Fruit fly (Drosophila melanogaster) whole organism, embryonic: Measurements from ENCODE around the gene Sam-S.

Experiments used
- Adf1 ChIP-seq: fragments of 200-800 bp; sonication (Bioruptor generic); IDR thresholded peaks from 2 replicates; pipeline ENCODE4 v1.3.6; 2022; ENCODE audit warnings: missing biosample characterization, missing genetic modification characterization
- CG10209 ChIP-seq: fragments of 200-800 bp; sonication (Bioruptor generic); optimal IDR thresholded peaks from 3 replicates; lab custom pipeline; 2017; ENCODE audit warnings: missing biosample characterization, mild to moderate bottlenecking, missing genetic modification characterization, missing genetic modification reagents
- CG1233 ChIP-seq: fragments of 200-800 bp; sonication (Bioruptor generic); optimal IDR thresholded peaks from 4 replicates; lab custom pipeline; 2018; ENCODE audit warnings: missing biosample characterization, mild to moderate bottlenecking, missing genetic modification characterization
- CG13424 ChIP-seq: fragments of 200-800 bp; sonication (Bioruptor generic); optimal IDR thresholded peaks from 2 replicates; lab custom pipeline; 2019; ENCODE audit warnings: missing biosample characterization, mild to moderate bottlenecking, missing genetic modification characterization, moderate library complexity
- CG14441 ChIP-seq: fragments of 200-800 bp; sonication (Bioruptor generic); IDR thresholded peaks from 2 replicates; pipeline ENCODE4 v1.3.6; 2022; ENCODE audit warnings: missing biosample characterization, missing genetic modification characterization
- CG17186 ChIP-seq: fragments of 200-800 bp; sonication (Bioruptor generic); optimal IDR thresholded peaks from 3 replicates; lab custom pipeline; 2017; ENCODE audit warnings: missing biosample characterization, missing genetic modification reagents, missing genetic modification characterization
- CG17385 ChIP-seq: fragments of 200-800 bp; sonication (Bioruptor generic); optimal IDR thresholded peaks from 3 replicates; lab custom pipeline; 2018; ENCODE audit warnings: missing biosample characterization, mild to moderate bottlenecking, missing genetic modification characterization
- CG2120 ChIP-seq: fragments of 200-800 bp; sonication (Bioruptor generic); optimal IDR thresholded peaks from 3 replicates; lab custom pipeline; 2016; ENCODE audit warnings: missing biosample characterization, missing genetic modification characterization
- CG31441 ChIP-seq: fragments of 200-800 bp; sonication (Bioruptor generic); IDR thresholded peaks from 2 replicates; pipeline ENCODE4 v1.3.6; 2022; ENCODE audit warnings: missing biosample characterization, missing genetic modification characterization
- CG32767 ChIP-seq: fragments of 200-800 bp; sonication (Bioruptor generic); IDR thresholded peaks from 2 replicates; pipeline ENCODE4 v1.3.6; 2022; ENCODE audit warnings: missing biosample characterization, missing genetic modification characterization
- CG34422 ChIP-seq: fragments of 200-800 bp; sonication (Bioruptor generic); IDR thresholded peaks from 3 replicates; pipeline ENCODE4 v1.3.6; 2022; ENCODE audit warnings: missing biosample characterization, missing genetic modification characterization
- CG6272 ChIP-seq: fragments of 200-800 bp; sonication (Bioruptor generic); IDR thresholded peaks from 2 replicates; pipeline ENCODE4 v1.3.6; 2022; ENCODE audit warnings: missing biosample characterization, missing genetic modification characterization
- CG7928 ChIP-seq: fragments of 200-800 bp; sonication (Bioruptor generic); optimal IDR thresholded peaks from 2 replicates; lab custom pipeline; 2017; ENCODE audit warnings: missing biosample characterization, mild to moderate bottlenecking, missing genetic modification characterization
- CG8281 ChIP-seq: fragments of 200-800 bp; sonication (Bioruptor generic); optimal IDR thresholded peaks from 2 replicates; lab custom pipeline; 2018; ENCODE audit warnings: missing biosample characterization, mild to moderate bottlenecking, missing genetic modification characterization, moderate library complexity
- CTCF ChIP-seq: fragments of 200-800 bp; sonication (Bioruptor generic); optimal IDR thresholded peaks from 2 replicates; lab custom pipeline; 2017; ENCODE audit warnings: missing biosample characterization, mild to moderate bottlenecking, missing genetic modification characterization, moderate library complexity
- CrebB ChIP-seq: fragments of 200-800 bp; sonication (Bioruptor generic); optimal IDR thresholded peaks from 3 replicates; lab custom pipeline; 2018; ENCODE audit warnings: missing biosample characterization, mild to moderate bottlenecking, missing genetic modification characterization
- D ChIP-seq, 2 experiments: fragments of 200-800 bp in 1 of 2; fragments of >200 bp in 1 of 2; sonication (Bioruptor generic) in 1 of 2; optimal IDR thresholded peaks; 2 replicates in 1 of 2; 3 replicates in 1 of 2; lab custom pipeline; 2017; ENCODE audit warnings: mild to moderate bottlenecking in 1 of 2, missing biosample characterization in 1 of 2, missing genetic modification characterization in 1 of 2, missing genetic modification reagents in 1 of 2
- D19B ChIP-seq: fragments of 200-800 bp; sonication (Bioruptor generic); optimal IDR thresholded peaks from 2 replicates; lab custom pipeline; 2017; ENCODE audit warnings: missing biosample characterization, mild to moderate bottlenecking, missing genetic modification characterization
- GATAe ChIP-seq: fragments of 200-800 bp; sonication (Bioruptor generic); conservative IDR thresholded peaks from 2 replicates; pipeline ENCODE4 v1.3.6; 2022; ENCODE audit warnings: missing biosample characterization, missing genetic modification characterization
- HLH3B ChIP-seq: fragments of 200-800 bp; sonication (Bioruptor generic); IDR thresholded peaks from 2 replicates; pipeline ENCODE4 v1.3.6; 2022; ENCODE audit warnings: missing biosample characterization, missing genetic modification characterization
- HLHmδ ChIP-seq: fragments of 200-800 bp; sonication (Bioruptor generic); optimal IDR thresholded peaks from 2 replicates; lab custom pipeline; 2018; ENCODE audit warnings: missing biosample characterization, mild to moderate bottlenecking, missing genetic modification characterization, moderate library complexity
- Hand ChIP-seq: fragments of 200-800 bp; sonication (Bioruptor generic); optimal IDR thresholded peaks from 2 replicates; lab custom pipeline; 2017; ENCODE audit warnings: mild to moderate bottlenecking, missing biosample characterization, missing genetic modification reagents, missing genetic modification characterization
- Hmr ChIP-seq: fragments of 200-800 bp; sonication (Bioruptor generic); optimal IDR thresholded peaks from 3 replicates; lab custom pipeline; 2017; ENCODE audit warnings: mild to moderate bottlenecking, missing biosample characterization, missing genetic modification reagents, missing genetic modification characterization
- Hsf ChIP-seq: fragments of 200-800 bp; sonication (Bioruptor generic); optimal IDR thresholded peaks from 3 replicates; lab custom pipeline; 2016; ENCODE audit warnings: missing biosample characterization, missing genetic modification characterization
- Lhr ChIP-seq: fragments of 200-800 bp; sonication (Bioruptor generic); optimal IDR thresholded peaks from 3 replicates; lab custom pipeline; 2017; ENCODE audit warnings: mild to moderate bottlenecking, missing biosample characterization, missing genetic modification reagents, missing genetic modification characterization
- Nf-YC ChIP-seq: fragments of 200-800 bp; optimal IDR thresholded peaks from 3 replicates; lab custom pipeline; 2019; ENCODE audit warnings: missing biosample characterization, mild to moderate bottlenecking, missing genetic modification characterization, moderate library complexity
- NfI ChIP-seq: fragments of 200-800 bp; sonication (Bioruptor generic); optimal IDR thresholded peaks from 3 replicates; lab custom pipeline; 2018; ENCODE audit warnings: missing biosample characterization, mild to moderate bottlenecking, missing genetic modification characterization, moderate library complexity
- Oli ChIP-seq: fragments of 200-800 bp; sonication (Bioruptor generic); optimal IDR thresholded peaks from 2 replicates; lab custom pipeline; 2018; ENCODE audit warnings: missing biosample characterization, mild to moderate bottlenecking, missing genetic modification characterization, moderate library complexity
- Ptx1 ChIP-seq: fragments of 200-800 bp; sonication (Bioruptor generic); IDR thresholded peaks from 2 replicates; pipeline ENCODE4 v1.3.6; 2022; ENCODE audit warnings: missing biosample characterization, missing genetic modification characterization
- Rfx ChIP-seq: fragments of 200-800 bp; sonication (Bioruptor generic); IDR thresholded peaks from 2 replicates; pipeline ENCODE4 v1.3.6; 2022; ENCODE audit warnings: missing biosample characterization, missing genetic modification characterization
- Sin3A ChIP-seq: fragments of >200 bp; optimal IDR thresholded peaks from 2 replicates; lab custom pipeline; 2018
- Sox102F ChIP-seq: fragments of 200-800 bp; sonication (Bioruptor generic); optimal IDR thresholded peaks from 2 replicates; lab custom pipeline; 2018; ENCODE audit warnings: missing biosample characterization, mild to moderate bottlenecking, missing genetic modification characterization, moderate library complexity
- Xbp1 ChIP-seq: fragments of 200-800 bp; sonication (Bioruptor generic); optimal IDR thresholded peaks from 3 replicates; lab custom pipeline; 2016; ENCODE audit warnings: missing biosample characterization, mild to moderate bottlenecking, missing genetic modification characterization
- Xrp1 ChIP-seq: fragments of 200-800 bp; sonication (Bioruptor generic); IDR thresholded peaks from 2 replicates; pipeline ENCODE4 v1.3.6; 2022; ENCODE audit warnings: missing biosample characterization, missing genetic modification characterization
- bcd ChIP-seq: fragments of 200-800 bp; sonication (Bioruptor generic); optimal IDR thresholded peaks from 2 replicates; lab custom pipeline; 2017; ENCODE audit warnings: missing biosample characterization, mild to moderate bottlenecking, missing genetic modification characterization
- chn ChIP-seq: fragments of 200-800 bp; sonication (Bioruptor generic); optimal IDR thresholded peaks from 2 replicates; lab custom pipeline; 2016; ENCODE audit warnings: missing biosample characterization, missing genetic modification characterization
- croc ChIP-seq: fragments of 200-800 bp; sonication (Bioruptor generic); conservative IDR thresholded peaks from 3 replicates; pipeline ENCODE4 v1.3.6; 2022; ENCODE audit warnings: missing biosample characterization, missing genetic modification characterization
- da ChIP-seq: fragments of 200-800 bp; sonication (Bioruptor generic); optimal IDR thresholded peaks from 2 replicates; lab custom pipeline; 2016; ENCODE audit warnings: missing biosample characterization, missing genetic modification characterization
- dmrt11E ChIP-seq: fragments of 200-800 bp; sonication (Bioruptor generic); optimal IDR thresholded peaks from 3 replicates; lab custom pipeline; 2018; ENCODE audit warnings: missing biosample characterization, mild to moderate bottlenecking, missing genetic modification characterization, moderate library complexity
- dmrt99B ChIP-seq: fragments of 200-800 bp; sonication (Bioruptor generic); optimal IDR thresholded peaks from 2 replicates; lab custom pipeline; 2018; ENCODE audit warnings: missing biosample characterization, mild to moderate bottlenecking, missing genetic modification characterization, moderate library complexity
- fd102C ChIP-seq: fragments of 200-800 bp; sonication (Bioruptor generic); optimal IDR thresholded peaks from 2 replicates; lab custom pipeline; 2018; ENCODE audit warnings: missing biosample characterization, mild to moderate bottlenecking, missing genetic modification characterization, moderate library complexity
- ftz-f1 ChIP-seq: fragments of 200-800 bp; sonication (Bioruptor generic); optimal IDR thresholded peaks from 2 replicates; lab custom pipeline; 2016; ENCODE audit warnings: missing biosample characterization, missing genetic modification characterization
- gcm ChIP-seq: fragments of 200-800 bp; sonication (Bioruptor generic); optimal IDR thresholded peaks from 2 replicates; lab custom pipeline; 2019; ENCODE audit warnings: missing biosample characterization, mild to moderate bottlenecking, missing genetic modification characterization, moderate library complexity
- h ChIP-seq: fragments of >200 bp; optimal IDR thresholded peaks from 2 replicates; lab custom pipeline; 2017
- lab ChIP-seq: fragments of 200-800 bp; sonication (Bioruptor generic); optimal IDR thresholded peaks from 3 replicates; lab custom pipeline; 2017; ENCODE audit warnings: missing biosample characterization, missing genetic modification characterization, mild to moderate bottlenecking, moderate library complexity, missing genetic modification reagents
- lbe ChIP-seq: fragments of 200-800 bp; sonication (Bioruptor generic); optimal IDR thresholded peaks from 2 replicates; lab custom pipeline; 2016; ENCODE audit warnings: missing biosample characterization, mild to moderate bottlenecking, missing genetic modification characterization
- nerfin-1 ChIP-seq: fragments of 200-800 bp; sonication (Bioruptor generic); optimal IDR thresholded peaks from 3 replicates; lab custom pipeline; 2019; ENCODE audit warnings: missing biosample characterization, mild to moderate bottlenecking, missing genetic modification characterization, moderate library complexity
- repo ChIP-seq: fragments of 200-800 bp; sonication (Bioruptor generic); optimal IDR thresholded peaks from 2 replicates; lab custom pipeline; 2016; ENCODE audit warnings: missing biosample characterization, missing genetic modification characterization
- ro ChIP-seq: fragments of 200-800 bp; sonication (Bioruptor generic); IDR thresholded peaks from 2 replicates; pipeline ENCODE4 v1.3.6; 2022; ENCODE audit warnings: missing biosample characterization, missing genetic modification characterization
- sens ChIP-seq: fragments of 200-800 bp; sonication (Bioruptor generic); peaks from one replicate; lab custom pipeline; 2016; ENCODE audit warnings: missing biosample characterization, missing genetic modification characterization
- zf30C ChIP-seq: fragments of 200-800 bp; sonication (Bioruptor generic); optimal IDR thresholded peaks from 3 replicates; lab custom pipeline; 2018; ENCODE audit warnings: missing biosample characterization, mild to moderate bottlenecking, missing genetic modification characterization

Gene Sam-S

DNA sequence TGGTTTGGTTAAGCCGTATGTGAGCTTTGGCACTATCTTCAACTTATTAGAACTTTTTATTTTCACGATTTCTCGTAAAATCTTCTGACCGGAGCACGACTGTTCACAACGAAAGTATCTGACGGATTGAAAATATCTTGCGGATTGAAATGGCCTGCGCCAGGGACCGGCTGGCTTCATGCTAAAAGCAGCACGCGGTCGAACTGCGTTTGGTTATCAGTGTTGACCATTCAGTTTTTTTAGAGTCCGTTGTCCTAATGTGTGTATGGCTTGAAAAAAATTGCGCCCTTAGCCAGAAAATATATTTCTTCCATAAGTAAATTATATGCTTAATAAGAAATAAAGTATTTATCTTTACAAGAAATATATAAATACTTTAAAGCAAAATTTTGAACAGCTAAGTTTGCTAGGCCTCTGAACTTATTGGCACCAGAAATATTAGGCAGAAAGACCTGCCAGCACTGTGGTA lies 19.4 kb upstream of the Sam-S start, which contains the start of gene net (continued):
- peak; percentile 66 for TF ChIP-seq gcm
- no peak for TF ChIP-seq GATAe
- TF ChIP-seq D (optimal IDR thresholded peaks at IDR 0.05; lab: Kevin White, UChicago) = no peak
- TF ChIP-seq D (GFP tag; optimal IDR thresholded peaks at IDR 0.05; lab: Kevin White, UChicago) = peak; percentile 11
- peak; percentile 68 for TF ChIP-seq CG17385 (GFP tag; lab: Kevin White, UChicago)
- peak; percentile 73 for TF ChIP-seq bcd (GFP tag; lab: Kevin White, UChicago)
- no peak for TF ChIP-seq da
- TF ChIP-seq CG17186 (GFP tag; lab: Kevin White, UChicago) = no peak
- TF ChIP-seq chn (GFP tag; lab: Kevin White, UChicago) = no peak
- peak; percentile 34 for TF ChIP-seq Sox102F
- TF ChIP-seq sens (GFP tag; lab: Kevin White, UChicago) = peak; percentile 85
- peak; percentile 54 for TF ChIP-seq Xbp1 (GFP tag; lab: Kevin White, UChicago)
- TF ChIP-seq Hand (GFP tag; lab: Kevin White, UChicago) = peak; percentile 43
- TF ChIP-seq CG34422 (GFP tag; lab: Robert Waterston, UW) = no peak; the same call in 2 of the 3 replicates
- peak; percentile 86 for TF ChIP-seq lab (GFP tag; lab: Kevin White, UChicago)
- peak; percentile 3 for TF ChIP-seq ftz-f1 (GFP tag; lab: Kevin White, UChicago)
- peak; percentile 57 for TF ChIP-seq CG2120 (GFP tag; lab: Kevin White, UChicago)
- TF ChIP-seq dmrt99B (tag; lab: Kevin White, UChicago) = peak; percentile 76
- TF ChIP-seq Lhr (GFP tag; lab: Kevin White, UChicago) = peak; percentile 25
- TF ChIP-seq CG14441 (GFP tag; lab: Robert Waterston, UW) = no peak
- TF ChIP-seq CG8281 (tag; lab: Kevin White, UChicago) = peak; percentile 58
- TF ChIP-seq Xrp1 (GFP tag; lab: Robert Waterston, UW) = peak; percentile 69
- TF ChIP-seq zf30C (GFP tag; lab: Kevin White, UChicago) = no peak
- TF ChIP-seq croc (GFP tag; lab: Robert Waterston, UW) = peak; percentile 32; the same call in 2 of the 3 replicates
- TF ChIP-seq Ptx1 = peak; percentile 26; the same call in 1 of the 2 replicates
- peak; percentile 62 for TF ChIP-seq Oli (tag; lab: Kevin White, UChicago)
- TF ChIP-seq h (lab: Kevin White, UChicago) = no peak
- TF ChIP-seq CG13424 (tag; lab: Kevin White, UChicago) = peak; percentile 85
- peak; percentile 24 for TF ChIP-seq HLHmδ
- TF ChIP-seq Adf1 (GFP tag; lab: Robert Waterston, UW) = peak; percentile 80
- TF ChIP-seq ro = no peak
- TF ChIP-seq repo (GFP tag; lab: Kevin White, UChicago) = no peak
- peak; percentile 54 for TF ChIP-seq nerfin-1 (tag; lab: Kevin White, UChicago)
- peak; percentile 11 for TF ChIP-seq CrebB (tag; lab: Kevin White, UChicago)
- TF ChIP-seq NfI (GFP tag; lab: Kevin White, UChicago) = peak; percentile 85
- no peak for TF ChIP-seq CG7928 (GFP tag; lab: Kevin White, UChicago)
- TF ChIP-seq Rfx (GFP tag; lab: Robert Waterston, UW) = peak; percentile 74; the same call in 1 of the 2 replicates
- TF ChIP-seq CG32767 = no peak
- peak; percentile 83 for TF ChIP-seq Hmr (GFP tag; lab: Kevin White, UChicago)
- TF ChIP-seq CTCF = peak; percentile 19
- TF ChIP-seq lbe (GFP tag; lab: Kevin White, UChicago) = peak; percentile 56
- peak; percentile 60 for TF ChIP-seq CG10209 (GFP tag; lab: Kevin White, UChicago)
- TF ChIP-seq CG31441 (GFP tag; lab: Robert Waterston, UW) = peak; percentile 75
- TF ChIP-seq fd102C = peak; percentile 12
- peak; percentile 37; the same call in 1 of the 2 replicates for TF ChIP-seq HLH3B (GFP tag; lab: Robert Waterston, UW)
- TF ChIP-seq Hsf (GFP tag; lab: Kevin White, UChicago) = peak; percentile 9
- TF ChIP-seq CG6272 = no peak; the same call in 1 of the 2 replicates
- no peak for TF ChIP-seq Sin3A (lab: Kevin White, UChicago)
- TF ChIP-seq CG1233 (GFP tag; lab: Kevin White, UChicago) = peak; percentile 59
- TF ChIP-seq dmrt11E (tag; lab: Kevin White, UChicago) = peak; percentile 65
- TF ChIP-seq D19B = peak; percentile 53
- TF ChIP-seq Nf-YC (tag; lab: Kevin White, UChicago) = peak; percentile 81
